Fruit fly (Drosophila melanogaster) whole organism, embryonic: ENCODE results near the gene Pdcd4.

Source experiments
- Atf-2 ChIP-seq: fragments of 200-800 bp; sonication (Bioruptor generic); optimal IDR thresholded peaks from 2 replicates; lab custom pipeline; 2016; ENCODE audit warnings: missing biosample characterization, missing genetic modification characterization
- BtbVII ChIP-seq: fragments of 200-800 bp; sonication (Bioruptor generic); optimal IDR thresholded peaks from 3 replicates; lab custom pipeline; 2017; ENCODE audit warnings: missing biosample characterization, mild to moderate bottlenecking, missing genetic modification characterization
- CG10366 ChIP-seq: fragments of 200-800 bp; sonication (Bioruptor generic); IDR thresholded peaks from 2 replicates; pipeline ENCODE4 v1.3.6; 2022; ENCODE audit warnings: missing biosample characterization, missing genetic modification characterization
- CG10431 ChIP-seq: fragments of 200-800 bp; sonication (Bioruptor generic); optimal IDR thresholded peaks from 3 replicates; lab custom pipeline; 2018; ENCODE audit warnings: missing biosample characterization, mild to moderate bottlenecking, missing genetic modification characterization
- CG10979 ChIP-seq: fragments of 200-800 bp; sonication (Bioruptor generic); optimal IDR thresholded peaks from 2 replicates; lab custom pipeline; 2018; ENCODE audit warnings: missing biosample characterization, mild to moderate bottlenecking, missing genetic modification characterization, moderate library complexity
- CG12071 ChIP-seq: fragments of 200-800 bp; sonication (Bioruptor generic); optimal IDR thresholded peaks from 3 replicates; lab custom pipeline; 2018; ENCODE audit warnings: missing biosample characterization, mild to moderate bottlenecking, missing genetic modification characterization
- CG15011 ChIP-seq: fragments of 200-800 bp; sonication (Bioruptor generic); optimal IDR thresholded peaks from 3 replicates; lab custom pipeline; 2018; ENCODE audit warnings: missing biosample characterization, mild to moderate bottlenecking, missing genetic modification characterization
- CG15696 ChIP-seq: fragments of 200-800 bp; sonication (Bioruptor generic); optimal IDR thresholded peaks from 2 replicates; lab custom pipeline; 2019; ENCODE audit warnings: missing biosample characterization, mild to moderate bottlenecking, missing genetic modification characterization, moderate library complexity
- CG17612 ChIP-seq: fragments of 200-800 bp; sonication (Bioruptor generic); IDR thresholded peaks from 2 replicates; pipeline ENCODE4 v1.3.6; 2022; ENCODE audit warnings: missing biosample characterization, missing genetic modification characterization
- CG17829 ChIP-seq: fragments of 200-800 bp; optimal IDR thresholded peaks from 2 replicates; lab custom pipeline; 2019; ENCODE audit warnings: missing biosample characterization, mild to moderate bottlenecking, missing genetic modification characterization, moderate library complexity
- CG2120 ChIP-seq: fragments of 200-800 bp; sonication (Bioruptor generic); optimal IDR thresholded peaks from 3 replicates; lab custom pipeline; 2016; ENCODE audit warnings: missing biosample characterization, missing genetic modification characterization
- CG2129 ChIP-seq: fragments of 200-800 bp; sonication (Bioruptor generic); IDR thresholded peaks from 2 replicates; pipeline ENCODE4 v1.3.6; 2022; ENCODE audit warnings: missing biosample characterization, missing genetic modification characterization; ENCODE audit not compliant: partially characterized antibody
- CG31441 ChIP-seq: fragments of 200-800 bp; sonication (Bioruptor generic); IDR thresholded peaks from 2 replicates; pipeline ENCODE4 v1.3.6; 2022; ENCODE audit warnings: missing biosample characterization, missing genetic modification characterization
- CG34422 ChIP-seq: fragments of 200-800 bp; sonication (Bioruptor generic); IDR thresholded peaks from 3 replicates; pipeline ENCODE4 v1.3.6; 2022; ENCODE audit warnings: missing biosample characterization, missing genetic modification characterization
- CG3726 ChIP-seq: fragments of 200-800 bp; sonication (Bioruptor generic); IDR thresholded peaks from 3 replicates; pipeline ENCODE4, ENCODE4 v1.3.6; 2022; ENCODE audit warnings: missing biosample characterization, missing genetic modification characterization
- CG3847 ChIP-seq: fragments of 200-800 bp; sonication (Bioruptor generic); IDR thresholded peaks from 2 replicates; pipeline ENCODE4 v1.3.6; 2022; ENCODE audit warnings: missing biosample characterization, missing genetic modification characterization
- CG4328 ChIP-seq: fragments of 200-800 bp; sonication (Bioruptor generic); optimal IDR thresholded peaks from 3 replicates; lab custom pipeline; 2017; ENCODE audit warnings: missing biosample characterization, missing genetic modification reagents, missing genetic modification characterization
- CG6813 ChIP-seq: fragments of 200-800 bp; sonication (Bioruptor generic); optimal IDR thresholded peaks from 2 replicates; lab custom pipeline; 2017; ENCODE audit warnings: missing biosample characterization, missing genetic modification characterization, mild to moderate bottlenecking, moderate library complexity, missing genetic modification reagents
- CG7928 ChIP-seq: fragments of 200-800 bp; sonication (Bioruptor generic); optimal IDR thresholded peaks from 2 replicates; lab custom pipeline; 2017; ENCODE audit warnings: missing biosample characterization, mild to moderate bottlenecking, missing genetic modification characterization
- CG8359 ChIP-seq: fragments of 200-800 bp; sonication (Bioruptor generic); optimal IDR thresholded peaks from 2 replicates; lab custom pipeline; 2017; ENCODE audit warnings: missing biosample characterization, mild to moderate bottlenecking, missing genetic modification characterization, borderline replicate concordance
- CG8388 ChIP-seq: fragments of 200-800 bp; sonication (Bioruptor generic); optimal IDR thresholded peaks from 2 replicates; lab custom pipeline; 2019; ENCODE audit warnings: missing biosample characterization, mild to moderate bottlenecking, missing genetic modification characterization, moderate library complexity
- CG8924 ChIP-seq: fragments of 200-800 bp; optimal IDR thresholded peaks from 3 replicates; lab custom pipeline; 2019; ENCODE audit warnings: missing biosample characterization, mild to moderate bottlenecking, missing genetic modification characterization, moderate library complexity
- CG9215 ChIP-seq: fragments of 200-800 bp; sonication (Bioruptor generic); IDR thresholded peaks from 2 replicates; pipeline ENCODE4 v1.3.6; 2022; ENCODE audit warnings: missing biosample characterization, missing genetic modification characterization
- CG9932 ChIP-seq: fragments of 200-800 bp; sonication (Bioruptor generic); IDR thresholded peaks from 2 replicates; pipeline ENCODE4 v1.3.6; 2022; ENCODE audit warnings: missing biosample characterization, missing genetic modification characterization
- CTCF ChIP-seq: fragments of 200-800 bp; sonication (Bioruptor generic); optimal IDR thresholded peaks from 2 replicates; lab custom pipeline; 2017; ENCODE audit warnings: missing biosample characterization, mild to moderate bottlenecking, missing genetic modification characterization, moderate library complexity
- Chrac-16 ChIP-seq: fragments of 200-800 bp; sonication (Bioruptor generic); optimal IDR thresholded peaks from 3 replicates; lab custom pipeline; 2016; ENCODE audit warnings: missing biosample characterization, missing genetic modification characterization
- D19B ChIP-seq: fragments of 200-800 bp; sonication (Bioruptor generic); optimal IDR thresholded peaks from 2 replicates; lab custom pipeline; 2017; ENCODE audit warnings: missing biosample characterization, mild to moderate bottlenecking, missing genetic modification characterization
- Dref ChIP-seq: fragments of 200-800 bp; sonication (Bioruptor generic); IDR thresholded peaks from 2 replicates; pipeline ENCODE4 v1.3.6; 2022; ENCODE audit warnings: missing biosample characterization, missing genetic modification characterization
- Elba2 ChIP-seq: fragments of 200-800 bp; sonication (Bioruptor generic); optimal IDR thresholded peaks from 3 replicates; lab custom pipeline; 2016; ENCODE audit warnings: missing biosample characterization, missing genetic modification characterization
- Fer1 ChIP-seq: fragments of 200-800 bp; sonication (Bioruptor generic); optimal IDR thresholded peaks from 2 replicates; lab custom pipeline; 2017; ENCODE audit warnings: missing biosample characterization, mild to moderate bottlenecking, missing genetic modification characterization
- Hmr ChIP-seq: fragments of 200-800 bp; sonication (Bioruptor generic); optimal IDR thresholded peaks from 3 replicates; lab custom pipeline; 2017; ENCODE audit warnings: mild to moderate bottlenecking, missing biosample characterization, missing genetic modification reagents, missing genetic modification characterization
- Hr51 ChIP-seq, 2 experiments: fragments of 200-800 bp; sonication (Bioruptor generic); optimal IDR thresholded peaks; 2 replicates in 1 of 2; 3 replicates in 1 of 2; lab custom pipeline; 2016 to 2018; ENCODE audit warnings: missing biosample characterization in 2 of 2, missing genetic modification characterization in 2 of 2, mild to moderate bottlenecking in 1 of 2, moderate library complexity in 1 of 2
- Lhr ChIP-seq: fragments of 200-800 bp; sonication (Bioruptor generic); optimal IDR thresholded peaks from 3 replicates; lab custom pipeline; 2017; ENCODE audit warnings: mild to moderate bottlenecking, missing biosample characterization, missing genetic modification reagents, missing genetic modification characterization
- Oaz ChIP-seq: fragments of 200-800 bp; sonication (Bioruptor generic); IDR thresholded peaks from 2 replicates; pipeline ENCODE4 v1.3.6; 2022; ENCODE audit warnings: missing biosample characterization, missing genetic modification characterization
- PHDP ChIP-seq: fragments of 200-800 bp; sonication (Bioruptor generic); optimal IDR thresholded peaks from 3 replicates; lab custom pipeline; 2018; ENCODE audit warnings: missing biosample characterization, mild to moderate bottlenecking, missing genetic modification characterization, moderate library complexity
- Xbp1 ChIP-seq: fragments of 200-800 bp; sonication (Bioruptor generic); optimal IDR thresholded peaks from 3 replicates; lab custom pipeline; 2016; ENCODE audit warnings: missing biosample characterization, mild to moderate bottlenecking, missing genetic modification characterization
- br ChIP-seq: fragments of >200 bp; optimal IDR thresholded peaks from 2 replicates; lab custom pipeline; 2017
- cad ChIP-seq: fragments of >200 bp; optimal IDR thresholded peaks from 2 replicates; lab custom pipeline; 2017; ENCODE audit warnings: missing biosample characterization, missing genetic modification characterization
- crp ChIP-seq, 2 experiments: fragments of 200-800 bp; sonication (Bioruptor generic); optimal IDR thresholded peaks; 2 replicates in 1 of 2; 3 replicates in 1 of 2; lab custom pipeline; 2017; ENCODE audit warnings: missing biosample characterization in 2 of 2, missing genetic modification characterization in 2 of 2, mild to moderate bottlenecking in 1 of 2, moderate library complexity in 1 of 2
- dysf ChIP-seq: fragments of 200-800 bp; sonication (Bioruptor generic); IDR thresholded peaks from 3 replicates; pipeline ENCODE4 v1.3.6; 2022; ENCODE audit warnings: missing biosample characterization, missing genetic modification characterization
- eyg ChIP-seq: fragments of 200-800 bp; sonication (Bioruptor generic); optimal IDR thresholded peaks from 3 replicates; lab custom pipeline; 2016; ENCODE audit warnings: missing biosample characterization, missing genetic modification characterization
- luna ChIP-seq: fragments of 200-800 bp; sonication (Bioruptor generic); optimal IDR thresholded peaks from 2 replicates; lab custom pipeline; 2016; ENCODE audit warnings: missing biosample characterization, missing genetic modification characterization
- odd ChIP-seq: fragments of 200-800 bp; sonication (Bioruptor generic); optimal IDR thresholded peaks from 2 replicates; lab custom pipeline; 2017; ENCODE audit warnings: missing biosample characterization, mild to moderate bottlenecking, missing genetic modification characterization
- peb ChIP-seq: fragments of 200-800 bp; sonication (Bioruptor generic); IDR thresholded peaks from 2 replicates; pipeline ENCODE4 v1.3.6; 2022; ENCODE audit warnings: missing biosample characterization, missing genetic modification characterization
- pfk ChIP-seq: fragments of 200-800 bp; sonication (Bioruptor generic); optimal IDR thresholded peaks from 2 replicates; lab custom pipeline; 2018; ENCODE audit warnings: missing biosample characterization, mild to moderate bottlenecking, missing genetic modification characterization, moderate library complexity
- row ChIP-seq: fragments of 200-800 bp; sonication (Bioruptor generic); IDR thresholded peaks from 3 replicates; pipeline ENCODE4 v1.3.6; 2022; ENCODE audit warnings: missing biosample characterization, missing genetic modification characterization
- unpg ChIP-seq: fragments of 200-800 bp; sonication (Bioruptor generic); optimal IDR thresholded peaks from 3 replicates; lab custom pipeline; 2018; ENCODE audit warnings: missing biosample characterization, mild to moderate bottlenecking, missing genetic modification characterization, moderate library complexity
- wdn ChIP-seq: fragments of 200-800 bp; sonication (Bioruptor generic); IDR thresholded peaks from 2 replicates; pipeline ENCODE4 v1.3.6; 2022; ENCODE audit warnings: missing biosample characterization, missing genetic modification characterization
- z ChIP-seq: fragments of 200-800 bp; sonication (Bioruptor generic); IDR thresholded peaks from 3 replicates; pipeline ENCODE4 v1.3.6; 2022; ENCODE audit warnings: missing biosample characterization, missing genetic modification characterization
- zf30C ChIP-seq: fragments of 200-800 bp; sonication (Bioruptor generic); optimal IDR thresholded peaks from 3 replicates; lab custom pipeline; 2018; ENCODE audit warnings: missing biosample characterization, mild to moderate bottlenecking, missing genetic modification characterization

Gene Pdcd4

dm6 chrX:13781739-13782502 is 26.7 kb upstream of the Pdcd4 start, which contains the start of the genes CtsB and amrt (continued):
- no peak for TF ChIP-seq CG6813 (GFP tag; lab: Kevin White, UChicago)
- TF ChIP-seq CG12071: no peak
- peak in 1 of 2 experiments; percentile 65 for TF ChIP-seq crp (GFP tag; optimal IDR thresholded peaks at IDR 0.05; lab: Kevin White, UChicago)
- TF ChIP-seq Xbp1 (GFP tag; lab: Kevin White, UChicago): peak; percentile 52
- peak; percentile 62 for TF ChIP-seq CG17829 (tag; lab: Kevin White, UChicago)
- TF ChIP-seq CG10431: no peak
- TF ChIP-seq CG3726 (GFP tag; lab: Robert Waterston, UW): no peak
- no peak for TF ChIP-seq CG15011 (GFP tag; lab: Kevin White, UChicago)
- TF ChIP-seq Hmr (GFP tag; lab: Kevin White, UChicago): peak; percentile 43
- TF ChIP-seq row (GFP tag; lab: Robert Waterston, UW): peak; percentile 94
- peak; percentile 44 for TF ChIP-seq Chrac-16
- peak; percentile 70 for TF ChIP-seq CG2129
- no peak for TF ChIP-seq CG7928 (GFP tag; lab: Kevin White, UChicago)
- TF ChIP-seq CG8359 (GFP tag; lab: Kevin White, UChicago): no peak
- TF ChIP-seq CG8388 (GFP tag; lab: Kevin White, UChicago): peak; percentile 12
- TF ChIP-seq cad (GFP tag; lab: Kevin White, UChicago): no peak
- TF ChIP-seq pfk: no peak
- no peak for TF ChIP-seq wdn (GFP tag; lab: Robert Waterston, UW)
- peak; percentile 33; the same call in 1 of the 2 replicates for TF ChIP-seq CG31441 (GFP tag; lab: Robert Waterston, UW)
- no peak for TF ChIP-seq br (lab: Kevin White, UChicago)
- TF ChIP-seq Lhr: peak; percentile 42
- TF ChIP-seq CG9932 (GFP tag; lab: Robert Waterston, UW): peak; percentile 68
- peak; percentile 41 for TF ChIP-seq Atf-2 (GFP tag; lab: Kevin White, UChicago)
- TF ChIP-seq CG2120 (GFP tag; lab: Kevin White, UChicago): peak; percentile 68
- peak; percentile 34 for TF ChIP-seq CG10366 (GFP tag; lab: Robert Waterston, UW)
- no peak for TF ChIP-seq z (GFP tag; lab: Robert Waterston, UW)
- peak; percentile 42 for TF ChIP-seq CG8924 (tag; lab: Kevin White, UChicago)
- TF ChIP-seq CG3847 (GFP tag; lab: Robert Waterston, UW): peak; percentile 60
- TF ChIP-seq luna: peak; percentile 7
- TF ChIP-seq CG17612 (GFP tag; lab: Robert Waterston, UW): no peak
- TF ChIP-seq CG10979: peak; percentile 38
- no peak for TF ChIP-seq D19B (GFP tag; lab: Kevin White, UChicago)
- TF ChIP-seq Oaz (GFP tag; lab: Robert Waterston, UW): no peak
- no peak for TF ChIP-seq CG4328 (GFP tag; lab: Kevin White, UChicago)
- TF ChIP-seq zf30C (GFP tag; lab: Kevin White, UChicago): no peak
- peak; percentile 60 for TF ChIP-seq Fer1 (GFP tag; lab: Kevin White, UChicago)
- no peak for TF ChIP-seq CG9215
- TF ChIP-seq odd (GFP tag; lab: Kevin White, UChicago): no peak
- peak; percentile 62; the same call in 2 of the 3 replicates for TF ChIP-seq dysf (GFP tag; lab: Robert Waterston, UW)
- TF ChIP-seq BtbVII: no peak
- peak; percentile 24 for TF ChIP-seq PHDP (tag; lab: Kevin White, UChicago)
- TF ChIP-seq Dref (GFP tag; lab: Robert Waterston, UW): peak; percentile 55
- 0 out of 3 replicates have a peak, but pooled peaks have one; percentile 18 for TF ChIP-seq CG34422 (GFP tag; lab: Robert Waterston, UW)
- TF ChIP-seq unpg (GFP tag; lab: Kevin White, UChicago): peak; percentile 35
- peak in 1 of 2 experiments; percentile 26 for TF ChIP-seq Hr51 (GFP tag; optimal IDR thresholded peaks at IDR 0.05; lab: Kevin White, UChicago)
- no peak for TF ChIP-seq CTCF (GFP tag; lab: Kevin White, UChicago)
- no peak for TF ChIP-seq peb (GFP tag; lab: Robert Waterston, UW)
- TF ChIP-seq CG15696: peak; percentile 49
- peak; percentile 54 for TF ChIP-seq eyg (GFP tag; lab: Kevin White, UChicago)
- TF ChIP-seq Elba2 (GFP tag; lab: Kevin White, UChicago): no peak
